Worm (Caenorhabditis elegans): ENCODE measurements around the gene K06A9.3.

K06A9.3 gene

ce11 chrX:1535261-1535660, at the start of gene K06A9.3:
Gene K06A9.3, minus strand, starts transcription at chrX:1535361.
- TF ChIP-seq nhr-76 (tag; optimal IDR thresholded peaks at IDR 0.05) (no peak), tbx-2 (tag; optimal IDR thresholded peaks at IDR 0.05) (no peak), hmg-11 (tag; optimal IDR thresholded peaks at IDR 0.05) (no peak), daf-12 (tag; optimal IDR thresholded peaks at IDR 0.05) (no peak), lin-15B (tag; optimal IDR thresholded peaks at IDR 0.05) (no peak), ceh-9 (tag; optimal IDR thresholded peaks at IDR 0.05) (no peak), sea-2 (GFP tag; optimal IDR thresholded peaks at IDR 0.05) (no peak), egl-27 (tag; optimal IDR thresholded peaks at IDR 0.05) (no peak), nhr-25 (tag; optimal IDR thresholded peaks at IDR 0.05) (no peak), unc-39 (tag; optimal IDR thresholded peaks at IDR 0.05) (no peak), nhr-237 (tag; optimal IDR thresholded peaks at IDR 0.05) (no peak), egl-5 (tag; optimal IDR thresholded peaks at IDR 0.05) (no peak), mdl-1 (tag; optimal IDR thresholded peaks at IDR 0.05) (no peak), unc-62 (GFP tag; optimal IDR thresholded peaks at IDR 0.05) (no peak), lin-39 (tag; optimal IDR thresholded peaks at IDR 0.05) (no peak)

ce11 chrX:1583980-1584379, 48.8 kb upstream of the K06A9.3 start:
- TF ChIP-seq elt-3 (tag; optimal IDR thresholded peaks at IDR 0.05) (no peak), nhr-28 (tag; optimal IDR thresholded peaks at IDR 0.05) (no peak), skn-1 (tag; optimal IDR thresholded peaks at IDR 0.05) (no peak), fkh-10 (GFP tag; optimal IDR thresholded peaks at IDR 0.05) (no peak), unc-62 (GFP tag; optimal IDR thresholded peaks at IDR 0.05) (no peak), snpc-4 (tag; optimal IDR thresholded peaks at IDR 0.05) (no peak), nhr-77 (tag; optimal IDR thresholded peaks at IDR 0.05) (no peak), lin-15B (tag; optimal IDR thresholded peaks at IDR 0.05) (no peak), lsy-12 (tag; optimal IDR thresholded peaks at IDR 0.05) (no peak), eor-1 (tag; optimal IDR thresholded peaks at IDR 0.05) (no peak), nhr-12 (tag; optimal IDR thresholded peaks at IDR 0.05) (no peak), sea-2 (GFP tag; optimal IDR thresholded peaks at IDR 0.05) (no peak), ztf-4 (tag; optimal IDR thresholded peaks at IDR 0.05) (no peak), zag-1 (tag; optimal IDR thresholded peaks at IDR 0.05) (no peak)

ce11 chrX:1578682-1579081, 43.5 kb upstream of the K06A9.3 start:
- TF ChIP-seq nhr-76 (tag; optimal IDR thresholded peaks at IDR 0.05) (no peak), nhr-23 (tag; optimal IDR thresholded peaks at IDR 0.05) (peak; percentile 40), skn-1 (tag; optimal IDR thresholded peaks at IDR 0.05) (no peak)

- no peak for TF ChIP-seq nhr-76 (tag; optimal IDR thresholded peaks at IDR 0.05)
Observed at ce11 chrX:1576337-1576736, 41.2 kb upstream of the K06A9.3 start, which contains the start of gene wrt-9. Gene wrt-9, plus strand, starts transcription at chrX:1576637.

ce11 chrX:1571949-1572348, 36.8 kb upstream of the K06A9.3 start, which contains the start of gene H02F09.2:
Gene H02F09.2, plus strand, starts transcription at chrX:1572249.
- no peak for TF ChIP-seq elt-3 (tag; optimal IDR thresholded peaks at IDR 0.05)
- no peak for TF ChIP-seq hmg-11 (tag; optimal IDR thresholded peaks at IDR 0.05)
- no peak for TF ChIP-seq ceh-9 (tag; optimal IDR thresholded peaks at IDR 0.05)
- TF ChIP-seq fkh-2 (tag; optimal IDR thresholded peaks at IDR 0.05), result no peak
- TF ChIP-seq jun-1 (tag; optimal IDR thresholded peaks at IDR 0.05), result no peak
- no peak for TF ChIP-seq mdl-1 (tag; optimal IDR thresholded peaks at IDR 0.05)

- TF ChIP-seq sea-2 (GFP tag; optimal IDR thresholded peaks at IDR 0.05) (no peak), lin-15B (tag; optimal IDR thresholded peaks at IDR 0.05) (no peak)
Observed at ce11 chrX:1568377-1568776, 33.2 kb upstream of the K06A9.3 start, which contains the start of gene H02F09.3. Gene H02F09.3, plus strand, starts transcription at chrX:1568677.

ce11 chrX:1556917-1557316, 21.8 kb upstream of the K06A9.3 start:
- TF ChIP-seq mml-1 (tag; optimal IDR thresholded peaks at IDR 0.05) (no peak), lsy-12 (tag; optimal IDR thresholded peaks at IDR 0.05) (no peak), eor-1 (tag; optimal IDR thresholded peaks at IDR 0.05) (no peak), sea-2 (GFP tag; optimal IDR thresholded peaks at IDR 0.05) (no peak), pqm-1 (tag; optimal IDR thresholded peaks at IDR 0.05) (no peak), hmg-11 (tag; optimal IDR thresholded peaks at IDR 0.05) (no peak), aly-2 (tag; optimal IDR thresholded peaks at IDR 0.05) (no peak), ceh-9 (tag; optimal IDR thresholded peaks at IDR 0.05) (no peak), nhr-43 (tag; optimal IDR thresholded peaks at IDR 0.05; ENCODE audit: poor library complexity, severe bottlenecking) (no peak), nhr-12 (tag; optimal IDR thresholded peaks at IDR 0.05) (no peak), nhr-11 (tag; optimal IDR thresholded peaks at IDR 0.05) (no peak), ceh-16 (tag; optimal IDR thresholded peaks at IDR 0.05) (no peak)

Data from whole organism, L3 larva.